Worm (Caenorhabditis elegans): ENCODE data around the gene vmo-1.
"Not testable (repeated sequence)": the region's sequence is repeated elsewhere in the genome, so short reads cannot be mapped to it uniquely, and the experiment has no call there.

Gene vmo-1

ce11 chrV:20518927-20519326 is 33.9 kb downstream of the vmo-1 start, which contains the start of gene Y38H6C.25:
TSS of gene Y38H6C.25 (plus strand) at chrV:20519227.
- no peak for TF ChIP-seq pag-3 (tag; optimal IDR thresholded peaks at IDR 0.05; ENCODE audit: borderline replicate concordance)
- no peak for TF ChIP-seq unc-86 (tag; optimal IDR thresholded peaks at IDR 0.05)
- TF ChIP-seq ceh-24 (tag; optimal IDR thresholded peaks at IDR 0.05), result no peak
- TF ChIP-seq tbx-7 (tag; optimal IDR thresholded peaks at IDR 0.05), result no peak

- TF ChIP-seq pha-2 (tag; optimal IDR thresholded peaks at IDR 0.05), result no peak
- TF ChIP-seq elt-4 (tag; optimal IDR thresholded peaks at IDR 0.05), result no peak
- no peak for TF ChIP-seq mec-3 (tag; optimal IDR thresholded peaks at IDR 0.05; ENCODE audit: borderline replicate concordance)
- no peak for TF ChIP-seq K02D7.2 (tag; optimal IDR thresholded peaks at IDR 0.05)
- TF ChIP-seq ceh-24 (tag; optimal IDR thresholded peaks at IDR 0.05), result no peak
- TF ChIP-seq ceh-22 (tag; optimal IDR thresholded peaks at IDR 0.05), result no peak
- no peak for TF ChIP-seq syd-9 (tag; optimal IDR thresholded peaks at IDR 0.05)
These were observed 35.9 kb downstream of the vmo-1 start for ce11 chrV:20517005-20517404.

ce11 chrV:20514483-20514882 is 38.4 kb downstream of the vmo-1 start:
- no peak for TF ChIP-seq hlh-8 (tag; optimal IDR thresholded peaks at IDR 0.05)
- TF ChIP-seq F13H6.1 (tag; optimal IDR thresholded peaks at IDR 0.05), result no peak

ce11 chrV:20513661-20514060 is 39.2 kb downstream of the vmo-1 start, which contains the start of gene Y38H6C.8:
TSS of gene Y38H6C.8 (plus strand) at chrV:20513961.
- not testable (repeated sequence) for TF ChIP-seq ref-2, lim-6, ceh-2 (tag; optimal IDR thresholded peaks at IDR 0.05)

ce11 chrV:20509427-20509826 is 43.4 kb downstream of the vmo-1 start:
- TF ChIP-seq syd-9 (tag; optimal IDR thresholded peaks at IDR 0.05) (no peak), zip-5 (tag; optimal IDR thresholded peaks at IDR 0.05) (no peak), fax-1 (tag; optimal IDR thresholded peaks at IDR 0.05) (no peak), hlh-15 (tag; optimal IDR thresholded peaks at IDR 0.05) (no peak), lim-6 (tag; optimal IDR thresholded peaks at IDR 0.05) (no peak), T23F11.4 (GFP tag; optimal IDR thresholded peaks at IDR 0.05) (no peak), pax-1 (tag; optimal IDR thresholded peaks at IDR 0.05) (no peak), hlh-6 (tag; optimal IDR thresholded peaks at IDR 0.05) (no peak), lin-11 (tag; optimal IDR thresholded peaks at IDR 0.05) (no peak), ceh-19 (GFP tag; optimal IDR thresholded peaks at IDR 0.05) (no peak), nhr-232 (tag; optimal IDR thresholded peaks at IDR 0.05) (no peak), pqm-1 (tag; optimal IDR thresholded peaks at IDR 0.05) (no peak), ceh-24 (tag; optimal IDR thresholded peaks at IDR 0.05) (no peak)

- TF ChIP-seq ceh-22 (tag; optimal IDR thresholded peaks at IDR 0.05), result no peak
- no peak for TF ChIP-seq ceh-34 (tag; optimal IDR thresholded peaks at IDR 0.05)
- no peak for TF ChIP-seq fkh-6 (tag; optimal IDR thresholded peaks at IDR 0.05)
- TF ChIP-seq pha-2 (tag; optimal IDR thresholded peaks at IDR 0.05), result no peak
- TF ChIP-seq ceh-31 (tag; optimal IDR thresholded peaks at IDR 0.05), result no peak
- TF ChIP-seq tbx-2 (tag; optimal IDR thresholded peaks at IDR 0.05), result no peak
These were observed 46.3 kb downstream of the vmo-1 start for ce11 chrV:20506542-20506941.

- TF ChIP-seq tbx-7 (tag; optimal IDR thresholded peaks at IDR 0.05) (no peak), madf-2 (tag; optimal IDR thresholded peaks at IDR 0.05) (no peak), pat-9 (tag; optimal IDR thresholded peaks at IDR 0.05) (no peak)
These were observed 47.9 kb downstream of the vmo-1 start, which contains the start of gene Y38H6C.4 for ce11 chrV:20504997-20505396. TSS of gene Y38H6C.4 (minus strand) at chrV:20505097.
